Fruit fly (Drosophila melanogaster): ENCODE data around the gene dpr17.
A peak's percentile ranks its signal among the peaks of the same experiment; 100 is the strongest.

Gene dpr17

DNA sequence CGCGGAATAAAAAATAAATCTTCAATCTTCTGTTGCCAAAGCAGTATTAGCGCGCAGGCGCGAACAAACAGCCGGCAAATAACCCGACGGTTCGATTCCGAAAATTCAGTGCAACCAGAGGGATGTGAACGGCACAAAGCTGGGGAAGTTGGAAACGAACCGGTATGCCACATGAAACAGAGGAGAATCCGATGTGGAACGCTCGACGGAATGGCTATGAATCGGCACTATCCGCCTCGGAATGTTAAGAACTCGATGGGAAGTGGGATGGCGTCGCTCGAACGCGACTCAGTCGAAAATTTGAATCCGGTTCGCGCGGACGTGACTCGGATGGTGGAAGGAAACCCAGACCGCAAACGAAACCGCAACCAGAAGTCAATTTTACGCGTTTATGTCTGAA lies at the start of gene dpr17:
Gene dpr17 (plus strand): TSS at position 289 of the 400 bp plus-strand sequence.
- no peak for TF ChIP-seq CG12768 (GFP tag; optimal IDR thresholded peaks at IDR 0.05)
- peak; percentile 94 for TF ChIP-seq pad (GFP tag; optimal IDR thresholded peaks at IDR 0.05)

DNA sequence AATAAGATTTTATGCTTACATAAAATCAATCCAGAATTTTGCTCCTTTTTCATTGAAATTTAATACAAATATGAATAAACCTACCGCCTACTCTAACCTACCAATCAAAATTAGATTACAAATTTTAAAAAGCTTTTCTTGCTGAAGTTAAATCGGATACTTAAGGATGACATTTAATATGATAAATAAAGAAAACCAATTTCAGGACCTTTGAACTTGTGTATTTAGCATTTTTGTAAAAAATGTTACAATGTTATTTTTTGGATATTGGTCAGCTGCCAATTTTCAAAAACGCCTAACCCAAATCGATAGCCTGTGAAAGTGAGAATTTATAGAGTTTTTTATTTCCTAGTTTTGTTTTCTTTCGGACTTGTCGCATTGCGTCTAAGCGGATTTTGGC lies 45.6 kb upstream of the dpr17 start, which contains the start of gene CG14739:
Gene CG14739 (minus strand): TSS at position 101 of the 400 bp plus-strand sequence.
- TF ChIP-seq kay (GFP tag; ENCODE audit: borderline replicate concordance) = no peak
- TF ChIP-seq CG14711 (tag; optimal IDR thresholded peaks at IDR 0.05) = no peak

DNA sequence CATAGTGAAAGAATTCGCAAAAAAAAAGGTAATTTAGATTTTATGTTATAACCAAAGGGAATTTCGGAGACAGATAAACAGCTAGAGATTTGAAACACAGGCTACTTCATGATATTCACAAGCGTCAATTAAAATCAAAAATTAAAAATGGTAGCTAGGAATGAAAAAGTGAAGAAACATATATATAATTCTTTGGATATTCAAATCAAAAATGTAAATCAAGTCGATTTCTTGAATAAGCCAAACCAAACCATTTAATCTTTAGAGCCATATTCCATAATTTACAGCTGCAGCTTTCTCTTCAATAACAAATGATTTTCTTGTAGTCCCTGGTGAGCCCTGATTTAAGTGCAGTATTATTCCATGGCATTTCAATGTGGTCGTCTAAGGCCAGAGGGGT lies 31.8 kb upstream of the dpr17 start, which contains the start of gene CG14740:
Gene CG14740 (minus strand): TSS at position 101 of the 400 bp plus-strand sequence.
- TF ChIP-seq CG7101 (tag; optimal IDR thresholded peaks at IDR 0.05) = no peak
- TF ChIP-seq toe (GFP tag; optimal IDR thresholded peaks at IDR 0.05) = no peak
- no peak for TF ChIP-seq CG11617 (GFP tag; optimal IDR thresholded peaks at IDR 0.05)
- no peak for TF ChIP-seq CG33017 (tag; optimal IDR thresholded peaks at IDR 0.05)
- TF ChIP-seq CG7045 (GFP tag; optimal IDR thresholded peaks at IDR 0.05) = no peak
- no peak for TF ChIP-seq pad (GFP tag; optimal IDR thresholded peaks at IDR 0.05)
- TF ChIP-seq CG14711 (tag; optimal IDR thresholded peaks at IDR 0.05) = no peak
- TF ChIP-seq CG5204 (GFP tag; optimal IDR thresholded peaks at IDR 0.05) = no peak
- TF ChIP-seq Mnt (GFP tag; optimal IDR thresholded peaks at IDR 0.05) = no peak
- no peak for TF ChIP-seq bab1 (GFP tag; optimal IDR thresholded peaks at IDR 0.05)
- no peak for TF ChIP-seq Clk (GFP tag; optimal IDR thresholded peaks at IDR 0.05)
- no peak for TF ChIP-seq kay (GFP tag; ENCODE audit: borderline replicate concordance)
- TF ChIP-seq Crg-1 (GFP tag; optimal IDR thresholded peaks at IDR 0.05) = no peak
- no peak for TF ChIP-seq tj (GFP tag; optimal IDR thresholded peaks at IDR 0.05)
- no peak for TF ChIP-seq Hr96 (GFP tag; optimal IDR thresholded peaks at IDR 0.05)
- TF ChIP-seq CG12768 (GFP tag; optimal IDR thresholded peaks at IDR 0.05) = no peak
- TF ChIP-seq cnc (optimal IDR thresholded peaks at IDR 0.05) = no peak

DNA sequence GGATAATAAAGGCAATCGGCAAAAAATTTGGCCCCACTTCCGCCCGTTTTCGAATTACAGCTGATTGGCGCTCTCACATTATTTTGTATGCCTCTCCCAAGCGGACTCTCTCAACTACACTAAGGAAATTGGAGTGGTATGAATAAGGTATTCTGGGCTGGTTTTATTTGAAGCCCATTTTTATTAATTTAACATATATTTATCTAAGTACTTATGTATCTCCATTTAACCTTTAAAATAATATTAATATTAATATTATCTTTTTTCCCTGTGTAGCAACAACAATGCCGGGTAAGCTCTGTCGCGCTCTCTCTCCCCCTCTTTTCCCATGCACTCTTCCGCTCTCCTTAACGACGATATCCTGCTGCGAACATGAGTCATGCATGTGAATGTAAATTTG lies 15.7 kb upstream of the dpr17 start:
- TF ChIP-seq CG11617 (GFP tag; optimal IDR thresholded peaks at IDR 0.05) = peak; percentile 15
- peak; percentile 84 for TF ChIP-seq CG33017 (tag; optimal IDR thresholded peaks at IDR 0.05)
- TF ChIP-seq Mnt (GFP tag; optimal IDR thresholded peaks at IDR 0.05) = no peak
- no peak for TF ChIP-seq Hr96 (GFP tag; optimal IDR thresholded peaks at IDR 0.05)
- no peak for TF ChIP-seq CG1620 (GFP tag; optimal IDR thresholded peaks at IDR 0.05)
- no peak for TF ChIP-seq bab1 (GFP tag; optimal IDR thresholded peaks at IDR 0.05)
- TF ChIP-seq toe (GFP tag; optimal IDR thresholded peaks at IDR 0.05) = peak; percentile 11
- no peak for TF ChIP-seq ovo (GFP tag; optimal IDR thresholded peaks at IDR 0.05)
- peak; percentile 64 for TF ChIP-seq CG12768 (GFP tag; optimal IDR thresholded peaks at IDR 0.05)
- peak; percentile 31 for TF ChIP-seq kay (GFP tag; ENCODE audit: borderline replicate concordance)
- TF ChIP-seq Clk (GFP tag; optimal IDR thresholded peaks at IDR 0.05) = peak; percentile 66
- peak; percentile 18 for TF ChIP-seq pad (GFP tag; optimal IDR thresholded peaks at IDR 0.05)
- TF ChIP-seq cic (GFP tag; optimal IDR thresholded peaks at IDR 0.05) = no peak
- peak; percentile 69 for TF ChIP-seq CG7101 (tag; optimal IDR thresholded peaks at IDR 0.05)
- TF ChIP-seq CG7045 (GFP tag; optimal IDR thresholded peaks at IDR 0.05) = peak; percentile 78
- peak; percentile 71 for TF ChIP-seq CG14711 (tag; optimal IDR thresholded peaks at IDR 0.05)
- TF ChIP-seq CG5204 (GFP tag; optimal IDR thresholded peaks at IDR 0.05) = peak; percentile 23
- TF ChIP-seq cnc (optimal IDR thresholded peaks at IDR 0.05) = no peak
- TF ChIP-seq tj (GFP tag; optimal IDR thresholded peaks at IDR 0.05) = no peak
- no peak for TF ChIP-seq Crg-1 (GFP tag; optimal IDR thresholded peaks at IDR 0.05)

DNA sequence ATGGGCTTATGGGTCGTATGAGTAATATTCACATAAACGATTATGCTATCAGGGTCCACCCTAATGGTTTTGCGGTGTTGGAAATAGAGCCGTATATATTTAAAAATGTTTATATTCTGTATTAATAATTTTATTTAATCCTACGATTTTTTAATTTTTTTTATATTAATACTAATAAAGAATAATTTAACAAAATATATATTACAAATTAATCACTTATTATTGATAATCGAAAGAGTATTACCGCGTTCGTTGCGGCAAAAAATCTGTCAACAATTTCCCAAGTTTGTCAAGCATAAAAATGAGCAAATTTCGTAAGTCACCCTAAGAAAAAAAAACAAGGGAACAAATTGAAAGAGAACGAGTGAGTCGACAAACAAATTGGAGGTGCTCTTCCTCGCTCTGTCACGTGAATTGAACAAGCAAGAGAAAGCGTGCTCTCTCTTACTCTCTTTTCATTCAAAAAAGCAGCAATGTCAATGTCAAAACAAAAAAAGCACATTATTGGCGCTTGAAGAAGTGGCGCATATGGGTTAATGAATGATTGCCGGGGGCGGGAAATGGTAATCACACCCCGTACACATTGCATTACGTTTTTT lies 14.2 kb upstream of the dpr17 start:
- no peak for TF ChIP-seq pad (GFP tag; optimal IDR thresholded peaks at IDR 0.05)
- no peak for TF ChIP-seq kay (GFP tag; ENCODE audit: borderline replicate concordance)
- no peak for TF ChIP-seq CG5204 (GFP tag; optimal IDR thresholded peaks at IDR 0.05)
- no peak for TF ChIP-seq Mnt (GFP tag; optimal IDR thresholded peaks at IDR 0.05)
- TF ChIP-seq CG14711 (tag; optimal IDR thresholded peaks at IDR 0.05) = no peak
- TF ChIP-seq CG12768 (GFP tag; optimal IDR thresholded peaks at IDR 0.05) = no peak
- TF ChIP-seq toe (GFP tag; optimal IDR thresholded peaks at IDR 0.05) = no peak
- TF ChIP-seq Crg-1 (GFP tag; optimal IDR thresholded peaks at IDR 0.05) = no peak
- TF ChIP-seq ovo (GFP tag; optimal IDR thresholded peaks at IDR 0.05) = no peak
- TF ChIP-seq cnc (optimal IDR thresholded peaks at IDR 0.05) = no peak
- no peak for TF ChIP-seq CG7045 (GFP tag; optimal IDR thresholded peaks at IDR 0.05)
- no peak for TF ChIP-seq CG7101 (tag; optimal IDR thresholded peaks at IDR 0.05)
- TF ChIP-seq CG33017 (tag; optimal IDR thresholded peaks at IDR 0.05) = no peak
- no peak for TF ChIP-seq Clk (GFP tag; optimal IDR thresholded peaks at IDR 0.05)
- no peak for TF ChIP-seq CG11617 (GFP tag; optimal IDR thresholded peaks at IDR 0.05)
- TF ChIP-seq Hr96 (GFP tag; optimal IDR thresholded peaks at IDR 0.05) = no peak
- TF ChIP-seq bab1 (GFP tag; optimal IDR thresholded peaks at IDR 0.05) = no peak
- no peak for TF ChIP-seq tj (GFP tag; optimal IDR thresholded peaks at IDR 0.05)
- TF ChIP-seq CG1620 (GFP tag; optimal IDR thresholded peaks at IDR 0.05) = no peak
- no peak for TF ChIP-seq cic (GFP tag; optimal IDR thresholded peaks at IDR 0.05)

DNA sequence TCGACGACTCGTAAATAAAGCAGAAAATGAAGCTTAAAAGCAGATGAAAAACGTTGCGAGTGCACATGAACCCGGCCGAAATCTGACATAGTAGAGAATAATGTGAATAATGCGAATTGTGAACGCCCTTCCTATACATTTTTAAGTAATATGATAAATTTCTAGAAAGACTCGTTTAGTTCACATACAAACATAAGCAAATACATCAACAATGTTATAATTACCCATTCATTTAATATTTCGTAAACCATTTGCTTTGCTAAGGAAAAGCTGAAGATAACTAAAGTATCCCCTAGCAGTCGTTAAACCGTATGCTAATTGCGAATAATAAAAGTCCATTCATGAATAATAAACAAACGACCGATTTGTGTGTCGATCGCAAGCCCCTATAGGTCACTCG lies 11.1 kb upstream of the dpr17 start:
- TF ChIP-seq CG1620 (GFP tag; optimal IDR thresholded peaks at IDR 0.05) (no peak), bab1 (GFP tag; optimal IDR thresholded peaks at IDR 0.05) (no peak), Crg-1 (GFP tag; optimal IDR thresholded peaks at IDR 0.05) (no peak), ovo (GFP tag; optimal IDR thresholded peaks at IDR 0.05) (no peak), CG33017 (tag; optimal IDR thresholded peaks at IDR 0.05) (peak; percentile 19), tj (GFP tag; optimal IDR thresholded peaks at IDR 0.05) (no peak), Mnt (GFP tag; optimal IDR thresholded peaks at IDR 0.05) (no peak), kay (GFP tag; ENCODE audit: borderline replicate concordance) (no peak)
